Fruit fly (Drosophila melanogaster): ENCODE data around the gene LanA.

DNA sequence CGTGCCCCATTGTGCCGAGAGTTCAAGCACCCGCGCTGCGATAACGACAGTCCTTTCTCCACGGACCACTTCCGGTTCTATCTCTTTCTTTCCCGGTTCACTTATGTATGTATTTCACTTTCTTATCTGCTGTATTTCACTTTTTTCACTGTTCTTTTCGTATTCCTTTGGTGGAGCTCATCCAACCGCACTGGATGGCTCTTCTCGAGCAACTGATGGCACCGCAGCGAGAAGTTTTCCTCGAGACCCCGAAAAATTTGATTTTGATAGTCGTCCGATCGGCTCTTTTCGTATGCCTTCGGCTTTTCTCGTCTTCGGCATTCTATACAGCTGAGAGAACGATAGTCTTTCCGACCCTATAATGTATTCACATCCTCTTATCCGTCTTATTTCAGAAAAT is at the start of gene LanA:
- TF ChIP-seq bab1 (GFP tag; optimal IDR thresholded peaks at IDR 0.05) (no peak), cnc (optimal IDR thresholded peaks at IDR 0.05) (no peak), CG5204 (GFP tag; optimal IDR thresholded peaks at IDR 0.05) (no peak), cic (GFP tag; optimal IDR thresholded peaks at IDR 0.05) (no peak), Crg-1 (GFP tag; optimal IDR thresholded peaks at IDR 0.05) (no peak), Hr96 (GFP tag; optimal IDR thresholded peaks at IDR 0.05) (no peak)
